Fruit fly (Drosophila melanogaster) whole organism, adult: Measurements from ENCODE around the gene CG33932.

Experiments used
- CG33017 ChIP-seq: fragments of 200-800 bp; sonication (Bioruptor generic); optimal IDR thresholded peaks from 2 replicates; lab custom pipeline; 2018; ENCODE audit warnings: missing biosample characterization, mild to moderate bottlenecking, missing genetic modification characterization, moderate library complexity
- CG7045 ChIP-seq: fragments of 200-800 bp; sonication (Bioruptor generic); optimal IDR thresholded peaks from 2 replicates; lab custom pipeline; 2017; ENCODE audit warnings: missing biosample characterization, mild to moderate bottlenecking, missing genetic modification characterization
- CG7101 ChIP-seq: fragments of 200-800 bp; sonication (Bioruptor generic); optimal IDR thresholded peaks from 2 replicates; lab custom pipeline; 2018; ENCODE audit warnings: missing biosample characterization, mild to moderate bottlenecking, missing genetic modification characterization, moderate library complexity
- Hr96 ChIP-seq: fragments of 200-800 bp; sonication (Bioruptor generic); optimal IDR thresholded peaks from 2 replicates; lab custom pipeline; 2016; ENCODE audit warnings: missing biosample characterization, missing genetic modification characterization
- Mnt ChIP-seq: fragments of 200-800 bp; sonication (Bioruptor generic); optimal IDR thresholded peaks from 2 replicates; lab custom pipeline; 2016; ENCODE audit warnings: missing biosample characterization, mild to moderate bottlenecking, missing genetic modification characterization
- bab1 ChIP-seq: fragments of 200-800 bp; sonication (Bioruptor generic); optimal IDR thresholded peaks from 3 replicates; lab custom pipeline; 2019; ENCODE audit warnings: missing biosample characterization, mild to moderate bottlenecking, missing genetic modification characterization, moderate library complexity
- cnc ChIP-seq, 2 experiments: fragments of >200 bp; optimal IDR thresholded peaks; 2 replicates each; lab custom pipeline; 2017
- kay ChIP-seq: fragments of 200-800 bp; sonication (Bioruptor generic); peaks from one replicate; lab custom pipeline; 2016; ENCODE audit warnings: missing biosample characterization, missing genetic modification characterization, borderline replicate concordance
- pad ChIP-seq: fragments of 200-800 bp; sonication (Bioruptor generic); optimal IDR thresholded peaks from 3 replicates; lab custom pipeline; 2017; ENCODE audit warnings: missing biosample characterization, missing genetic modification characterization, mild to moderate bottlenecking, moderate library complexity, missing genetic modification reagents
- tj ChIP-seq: fragments of 200-800 bp; sonication (Bioruptor generic); optimal IDR thresholded peaks from 3 replicates; lab custom pipeline; 2017; ENCODE audit warnings: missing biosample characterization, mild to moderate bottlenecking, missing genetic modification characterization, moderate library complexity

DNA sequence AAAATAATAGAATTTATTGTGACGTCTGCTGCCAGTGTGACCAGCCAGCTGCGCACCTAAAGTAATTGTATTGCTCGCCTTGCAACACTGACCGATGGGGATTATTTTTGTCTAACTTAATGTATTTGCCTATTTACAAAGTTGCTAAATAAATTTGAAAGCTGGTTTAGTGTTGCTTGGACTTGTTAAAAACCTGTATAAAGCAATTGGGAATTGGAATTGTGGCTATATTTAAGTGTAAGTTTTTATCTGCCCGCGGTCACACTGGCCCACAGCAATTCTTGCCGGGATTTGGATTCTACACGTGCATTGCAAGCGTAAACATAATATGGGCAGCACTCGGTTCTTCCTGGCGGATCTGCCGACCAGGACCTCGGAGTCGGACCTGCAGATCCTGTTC lies 40.1 kb upstream of the CG33932 start, which contains the start of the genes CG14230 and CG14232:
- TF ChIP-seq CG7101 (tag; lab: Kevin White, UChicago), result peak; percentile 55
- peak; percentile 37 for TF ChIP-seq bab1 (GFP tag; lab: Kevin White, UChicago)
- TF ChIP-seq CG33017, result peak; percentile 10
- no peak for TF ChIP-seq cnc (optimal IDR thresholded peaks at IDR 0.05; lab: Kevin White, UChicago)
- no peak for TF ChIP-seq kay
- TF ChIP-seq Mnt, result peak; percentile 96
- peak; percentile 18 for TF ChIP-seq pad (GFP tag; lab: Kevin White, UChicago)
- no peak for TF ChIP-seq CG7045 (GFP tag; lab: Kevin White, UChicago)
- TF ChIP-seq tj (GFP tag; lab: Kevin White, UChicago), result no peak
- no peak for TF ChIP-seq Hr96 (GFP tag; lab: Kevin White, UChicago)
